Worm (Caenorhabditis elegans): ENCODE results near the gene pwp-1.

ce11 chrIV:13261778-13262177 lies 25.4 kb upstream of the pwp-1 start:
- TF ChIP-seq sdz-38 (tag; optimal IDR thresholded peaks at IDR 0.05) (no peak), ceh-27 (GFP tag; optimal IDR thresholded peaks at IDR 0.05) (no peak), unc-130 (GFP tag; optimal IDR thresholded peaks at IDR 0.05) (no peak), attf-5 (GFP tag; optimal IDR thresholded peaks at IDR 0.05) (no peak), hmg-1.2 (GFP tag; IDR thresholded peaks at IDR 0.05) (no peak), lin-40 (tag; optimal IDR thresholded peaks at IDR 0.05) (no peak), C17E4.6 (GFP tag; IDR thresholded peaks at IDR 0.05) (no peak), snpc-3.4 (tag; optimal IDR thresholded peaks at IDR 0.05) (no peak), ceh-91 (GFP tag; IDR thresholded peaks at IDR 0.05) (no peak), ztf-26 (tag; optimal IDR thresholded peaks at IDR 0.05) (no peak), lir-1 (GFP tag; conservative IDR thresholded peaks at IDR 0.05) (no peak), dox-1 (GFP tag; IDR thresholded peaks at IDR 0.05) (no peak), lsy-27 (tag; optimal IDR thresholded peaks at IDR 0.05; ENCODE audit: borderline replicate concordance, insufficient read depth) (no peak), Y56A3A.18 (GFP tag; IDR thresholded peaks at IDR 0.05) (no peak)

Measured in whole organism, young adult.